Fruit fly (Drosophila melanogaster) whole organism, embryonic: ENCODE measurements around the gene zen2.
A peak's percentile ranks its signal among the peaks of the same experiment; 100 is the strongest.

ENCODE experiments used
- Aef1 ChIP-seq: fragments of 200-800 bp; sonication (Bioruptor generic); IDR thresholded peaks from 3 replicates; pipeline ENCODE4 v1.3.6; 2022; ENCODE audit warnings: missing biosample characterization, missing genetic modification characterization
- Bgb ChIP-seq: fragments of 200-800 bp; sonication (Bioruptor generic); IDR thresholded peaks from 2 replicates; pipeline ENCODE4 v1.3.6; 2022; ENCODE audit warnings: missing biosample characterization, missing genetic modification characterization; ENCODE audit not compliant: partially characterized antibody
- CG10147 ChIP-seq: fragments of 200-800 bp; sonication (Bioruptor generic); optimal IDR thresholded peaks from 2 replicates; lab custom pipeline; 2019; ENCODE audit warnings: missing biosample characterization, mild to moderate bottlenecking, missing genetic modification characterization, moderate library complexity
- CG10654 ChIP-seq: fragments of 200-800 bp; sonication (Bioruptor generic); optimal IDR thresholded peaks from 2 replicates; lab custom pipeline; 2016; ENCODE audit warnings: missing biosample characterization, missing genetic modification characterization
- CG10959 ChIP-seq: fragments of 200-800 bp; sonication (Bioruptor generic); IDR thresholded peaks from 2 replicates; pipeline ENCODE4 v1.3.6; 2022; ENCODE audit warnings: missing biosample characterization, missing genetic modification characterization
- CG12219 ChIP-seq: fragments of 200-800 bp; sonication (Bioruptor generic); optimal IDR thresholded peaks from 3 replicates; lab custom pipeline; 2018; ENCODE audit warnings: missing biosample characterization, mild to moderate bottlenecking, missing genetic modification characterization
- CG1603 ChIP-seq: fragments of 200-800 bp; sonication (Bioruptor generic); optimal IDR thresholded peaks from 2 replicates; lab custom pipeline; 2019; ENCODE audit warnings: missing biosample characterization, mild to moderate bottlenecking, missing genetic modification characterization, moderate library complexity
- CG16779 ChIP-seq: fragments of 200-800 bp; sonication (Bioruptor generic); IDR thresholded peaks from 2 replicates; pipeline ENCODE4 v1.3.6; 2022; ENCODE audit warnings: missing biosample characterization, missing genetic modification characterization
- CG17328 ChIP-seq: fragments of 200-800 bp; sonication (Bioruptor generic); IDR thresholded peaks from 2 replicates; pipeline ENCODE4 v1.3.6; 2022; ENCODE audit warnings: missing biosample characterization, missing genetic modification characterization
- CG30431 ChIP-seq: fragments of 200-800 bp; sonication (Bioruptor generic); optimal IDR thresholded peaks from 2 replicates; lab custom pipeline; 2017; ENCODE audit warnings: missing biosample characterization, missing genetic modification characterization
- CG31365 ChIP-seq: fragments of 200-800 bp; sonication (Bioruptor generic); optimal IDR thresholded peaks from 2 replicates; lab custom pipeline; 2018; ENCODE audit warnings: missing biosample characterization, mild to moderate bottlenecking, missing genetic modification characterization
- CG31441 ChIP-seq: fragments of 200-800 bp; sonication (Bioruptor generic); IDR thresholded peaks from 2 replicates; pipeline ENCODE4 v1.3.6; 2022; ENCODE audit warnings: missing biosample characterization, missing genetic modification characterization
- CG5245 ChIP-seq: fragments of 200-800 bp; sonication (Bioruptor generic); optimal IDR thresholded peaks from 3 replicates; lab custom pipeline; 2016; ENCODE audit warnings: missing biosample characterization, missing genetic modification characterization
- CG7372 ChIP-seq: fragments of 200-800 bp; sonication (Bioruptor generic); IDR thresholded peaks from 2 replicates; pipeline ENCODE4 v1.3.6; 2022; ENCODE audit warnings: missing biosample characterization, missing genetic modification characterization
- CG7745 ChIP-seq: fragments of 200-800 bp; sonication (Bioruptor generic); optimal IDR thresholded peaks from 2 replicates; lab custom pipeline; 2018; ENCODE audit warnings: missing biosample characterization, mild to moderate bottlenecking, missing genetic modification characterization, moderate library complexity
- CkIIα-i1 ChIP-seq: fragments of 200-800 bp; sonication (Bioruptor generic); IDR thresholded peaks from 2 replicates; pipeline ENCODE4 v1.3.6; 2022; ENCODE audit warnings: missing biosample characterization, missing genetic modification characterization
- CoRest ChIP-seq: fragments of 200-800 bp; sonication (Bioruptor generic); optimal IDR thresholded peaks from 3 replicates; lab custom pipeline; 2018; ENCODE audit warnings: missing biosample characterization, mild to moderate bottlenecking, missing genetic modification characterization, moderate library complexity
- Dref ChIP-seq: fragments of 200-800 bp; sonication (Bioruptor generic); IDR thresholded peaks from 2 replicates; pipeline ENCODE4 v1.3.6; 2022; ENCODE audit warnings: missing biosample characterization, missing genetic modification characterization
- Ets97D ChIP-seq: fragments of 200-800 bp; sonication (Bioruptor generic); optimal IDR thresholded peaks from 3 replicates; lab custom pipeline; 2016; ENCODE audit warnings: missing biosample characterization, missing genetic modification characterization
- HmgZ ChIP-seq: fragments of 200-800 bp; sonication (Bioruptor generic); optimal IDR thresholded peaks from 2 replicates; lab custom pipeline; 2018; ENCODE audit warnings: missing biosample characterization, mild to moderate bottlenecking, missing genetic modification characterization
- Mad ChIP-seq: fragments of 200-800 bp; sonication (Bioruptor generic); optimal IDR thresholded peaks from 2 replicates; lab custom pipeline; 2016; ENCODE audit warnings: missing biosample characterization, missing genetic modification characterization
- Side ChIP-seq: fragments of 200-800 bp; sonication (Bioruptor generic); optimal IDR thresholded peaks from 2 replicates; lab custom pipeline; 2016; ENCODE audit warnings: missing biosample characterization, missing genetic modification characterization
- Ssrp ChIP-seq: fragments of 200-800 bp; sonication (Bioruptor generic); optimal IDR thresholded peaks from 2 replicates; lab custom pipeline; 2018; ENCODE audit warnings: missing biosample characterization, mild to moderate bottlenecking, missing genetic modification characterization, moderate library complexity
- TFAM ChIP-seq: fragments of 200-800 bp; sonication (Bioruptor generic); optimal IDR thresholded peaks from 2 replicates; lab custom pipeline; 2017; ENCODE audit warnings: missing biosample characterization, missing genetic modification characterization, inconsistent platforms
- Tbp ChIP-seq: fragments of >200 bp; optimal IDR thresholded peaks from 2 replicates; lab custom pipeline; 2018; ENCODE audit warnings: missing biosample characterization, missing genetic modification characterization
- ac ChIP-seq: fragments of 200-800 bp; sonication (Bioruptor generic); optimal IDR thresholded peaks from 3 replicates; lab custom pipeline; 2017; ENCODE audit warnings: missing biosample characterization, mild to moderate bottlenecking, missing genetic modification characterization
- aop ChIP-seq: fragments of 200-800 bp; sonication (Bioruptor generic); IDR thresholded peaks from 2 replicates; pipeline ENCODE4 v1.3.6; 2022; ENCODE audit warnings: missing biosample characterization, missing genetic modification characterization
- ara ChIP-seq: fragments of 200-800 bp; sonication (Bioruptor generic); IDR thresholded peaks from 2 replicates; pipeline ENCODE4 v1.3.6; 2022; ENCODE audit warnings: missing biosample characterization, missing genetic modification characterization
- ato ChIP-seq: fragments of 200-800 bp; sonication (Bioruptor generic); IDR thresholded peaks from 2 replicates; pipeline ENCODE4 v1.3.6; 2022; ENCODE audit warnings: missing biosample characterization, missing genetic modification characterization; ENCODE audit not compliant: partially characterized antibody
- cad ChIP-seq: fragments of >200 bp; optimal IDR thresholded peaks from 2 replicates; lab custom pipeline; 2017; ENCODE audit warnings: missing biosample characterization, missing genetic modification characterization
- crp ChIP-seq, 2 experiments: fragments of 200-800 bp; sonication (Bioruptor generic); optimal IDR thresholded peaks; 2 replicates in 1 of 2; 3 replicates in 1 of 2; lab custom pipeline; 2017; ENCODE audit warnings: missing biosample characterization in 2 of 2, missing genetic modification characterization in 2 of 2, mild to moderate bottlenecking in 1 of 2, moderate library complexity in 1 of 2
- da ChIP-seq: fragments of 200-800 bp; sonication (Bioruptor generic); optimal IDR thresholded peaks from 2 replicates; lab custom pipeline; 2016; ENCODE audit warnings: missing biosample characterization, missing genetic modification characterization
- dmrt11E ChIP-seq: fragments of 200-800 bp; sonication (Bioruptor generic); optimal IDR thresholded peaks from 3 replicates; lab custom pipeline; 2018; ENCODE audit warnings: missing biosample characterization, mild to moderate bottlenecking, missing genetic modification characterization, moderate library complexity
- en ChIP-seq: fragments of 200-800 bp; sonication (Bioruptor generic); optimal IDR thresholded peaks from 2 replicates; lab custom pipeline; 2016; ENCODE audit warnings: missing biosample characterization, missing genetic modification characterization
- eve ChIP-seq, 2 experiments: fragments of >200 bp; optimal IDR thresholded peaks; 2 replicates each; lab custom pipeline; 2017; ENCODE audit warnings: missing biosample characterization in 2 of 2, missing genetic modification characterization in 2 of 2
- gro ChIP-seq: fragments of 200-800 bp; sonication (Bioruptor generic); optimal IDR thresholded peaks from 2 replicates; lab custom pipeline; 2016; ENCODE audit warnings: missing biosample characterization, missing genetic modification characterization
- h ChIP-seq: fragments of >200 bp; optimal IDR thresholded peaks from 2 replicates; lab custom pipeline; 2017
- hbn ChIP-seq: fragments of 200-800 bp; sonication (Bioruptor generic); IDR thresholded peaks from 2 replicates; pipeline ENCODE4 v1.3.6; 2022; ENCODE audit warnings: missing biosample characterization, missing genetic modification characterization; ENCODE audit not compliant: partially characterized antibody
- ken ChIP-seq: fragments of 200-800 bp; sonication (Bioruptor generic); IDR thresholded peaks from 3 replicates; pipeline ENCODE4 v1.3.6; 2022; ENCODE audit warnings: missing biosample characterization, missing genetic modification characterization
- kni ChIP-seq: fragments of 200-800 bp; sonication (Bioruptor generic); optimal IDR thresholded peaks from 3 replicates; lab custom pipeline; 2017; ENCODE audit warnings: mild to moderate bottlenecking, missing biosample characterization, missing genetic modification reagents, missing genetic modification characterization
- lab ChIP-seq: fragments of 200-800 bp; sonication (Bioruptor generic); optimal IDR thresholded peaks from 3 replicates; lab custom pipeline; 2017; ENCODE audit warnings: missing biosample characterization, missing genetic modification characterization, mild to moderate bottlenecking, moderate library complexity, missing genetic modification reagents
- lilli ChIP-seq: fragments of 200-800 bp; sonication (Bioruptor generic); optimal IDR thresholded peaks from 3 replicates; lab custom pipeline; 2016; ENCODE audit warnings: missing biosample characterization, missing genetic modification characterization
- pita ChIP-seq: fragments of 200-800 bp; sonication (Bioruptor generic); optimal IDR thresholded peaks from 2 replicates; lab custom pipeline; 2017; ENCODE audit warnings: missing biosample characterization, mild to moderate bottlenecking, missing genetic modification characterization
- pzg ChIP-seq: fragments of 200-800 bp; sonication (Bioruptor generic); optimal IDR thresholded peaks from 3 replicates; lab custom pipeline; 2018; ENCODE audit warnings: missing biosample characterization, mild to moderate bottlenecking, missing genetic modification characterization, moderate library complexity
- sd ChIP-seq: fragments of 200-800 bp; sonication (Bioruptor generic); optimal IDR thresholded peaks from 3 replicates; lab custom pipeline; 2018; ENCODE audit warnings: missing biosample characterization, mild to moderate bottlenecking, missing genetic modification characterization, moderate library complexity
- slou ChIP-seq: fragments of 200-800 bp; sonication (Bioruptor generic); optimal IDR thresholded peaks from 3 replicates; lab custom pipeline; 2016; ENCODE audit warnings: missing biosample characterization, missing genetic modification characterization
- slp2 ChIP-seq: fragments of 200-800 bp; sonication (Bioruptor generic); optimal IDR thresholded peaks from 2 replicates; lab custom pipeline; 2016; ENCODE audit warnings: missing biosample characterization, missing genetic modification characterization
- sna ChIP-seq: fragments of 200-800 bp; sonication (Bioruptor generic); IDR thresholded peaks from 2 replicates; pipeline ENCODE4 v1.3.6; 2022; ENCODE audit warnings: missing biosample characterization, missing genetic modification characterization; ENCODE audit not compliant: partially characterized antibody
- sqz ChIP-seq: fragments of 200-800 bp; sonication (Bioruptor generic); optimal IDR thresholded peaks from 3 replicates; lab custom pipeline; 2018; ENCODE audit warnings: missing biosample characterization, mild to moderate bottlenecking, missing genetic modification characterization
- tio ChIP-seq: fragments of 200-800 bp; sonication (Bioruptor generic); optimal IDR thresholded peaks from 2 replicates; lab custom pipeline; 2017; ENCODE audit warnings: missing biosample characterization, missing genetic modification characterization, inconsistent platforms
- zfh2 ChIP-seq: fragments of 200-800 bp; sonication (Bioruptor generic); optimal IDR thresholded peaks from 2 replicates; lab custom pipeline; 2016; ENCODE audit warnings: missing biosample characterization, missing genetic modification characterization

Gene zen2

DNA sequence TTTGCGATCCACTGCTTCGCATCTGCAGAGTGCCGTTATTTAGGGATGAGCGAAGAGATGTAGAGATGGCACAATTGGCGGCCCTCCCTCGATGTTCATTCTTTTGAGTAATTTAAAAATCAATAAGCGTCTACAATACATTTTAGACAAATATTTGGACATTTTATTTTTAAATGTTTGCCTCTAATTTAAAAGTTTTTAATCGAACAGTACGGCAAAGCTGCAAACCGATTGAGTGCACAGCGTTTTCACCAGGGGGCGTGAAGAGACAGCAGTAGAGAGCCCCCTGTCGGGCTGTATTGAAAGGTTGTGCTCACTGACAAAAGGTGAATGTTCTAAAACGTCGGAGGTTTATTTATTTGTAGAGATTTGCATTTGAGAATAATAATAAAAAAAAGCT is 15.5 kb upstream of the zen2 start, which contains the start of gene bcd (continued):
- TF ChIP-seq CG10959 (GFP tag; lab: Robert Waterston, UW) (peak; percentile 79), sqz (GFP tag; lab: Kevin White, UChicago) (peak; percentile 4), aop (GFP tag; lab: Robert Waterston, UW) (0 out of 2 replicates have a peak, but pooled peaks have one; percentile 29), dmrt11E (peak; percentile 61), en (GFP tag; lab: Kevin White, UChicago) (peak; percentile 66), lab (GFP tag; lab: Kevin White, UChicago) (peak; percentile 52), pzg (GFP tag; lab: Kevin White, UChicago) (peak; percentile 28), CG31441 (GFP tag; lab: Robert Waterston, UW) (peak; percentile 54), ara (GFP tag; lab: Robert Waterston, UW) (peak; percentile 89), eve (GFP tag; optimal IDR thresholded peaks at IDR 0.05; lab: Kevin White, UChicago) (no peak), CkIIα-i1 (GFP tag; lab: Robert Waterston, UW) (no peak), CG16779 (peak; percentile 47; the same call in 1 of the 2 replicates), ato (no peak), Bgb (GFP tag; lab: Robert Waterston, UW) (peak; percentile 45), sna (GFP tag; lab: Robert Waterston, UW) (peak; percentile 73; the same call in 1 of the 2 replicates), Dref (GFP tag; lab: Robert Waterston, UW) (peak; percentile 36; the same call in 1 of the 2 replicates), CG31365 (peak; percentile 67), CG17328 (GFP tag; lab: Robert Waterston, UW) (peak; percentile 75), Ets97D (GFP tag; lab: Kevin White, UChicago) (peak; percentile 72), CG1603 (tag; lab: Kevin White, UChicago) (peak; percentile 76), zfh2 (GFP tag; lab: Kevin White, UChicago) (peak; percentile 52), da (GFP tag; lab: Kevin White, UChicago) (peak; percentile 71), CG30431 (GFP tag; lab: Kevin White, UChicago) (peak; percentile 69), Side (peak; percentile 65), sd (no peak), slou (GFP tag; lab: Kevin White, UChicago) (peak; percentile 32), CG7745 (tag; lab: Kevin White, UChicago) (no peak), kni (GFP tag; lab: Kevin White, UChicago) (no peak), ken (GFP tag; lab: Robert Waterston, UW) (peak; percentile 85), slp2 (peak; percentile 65), Tbp (GFP tag; lab: Kevin White, UChicago) (no peak), pita (peak; percentile 50), crp (GFP tag; optimal IDR thresholded peaks at IDR 0.05; lab: Kevin White, UChicago) (no peak), lilli (peak; percentile 81), HmgZ (tag; lab: Kevin White, UChicago) (peak; percentile 71), tio (GFP tag; lab: Kevin White, UChicago) (peak; percentile 71), CG12219 (GFP tag; lab: Kevin White, UChicago) (peak; percentile 12), Aef1 (GFP tag; lab: Robert Waterston, UW) (peak; percentile 74), CoRest (tag; lab: Kevin White, UChicago) (peak; percentile 72), gro (GFP tag; lab: Kevin White, UChicago) (no peak), CG7372 (GFP tag; lab: Robert Waterston, UW) (peak; percentile 75), CG10654 (GFP tag; lab: Kevin White, UChicago) (peak; percentile 52), Mad (GFP tag; lab: Kevin White, UChicago) (peak; percentile 70), cad (GFP tag; lab: Kevin White, UChicago) (peak; percentile 43), h (no peak), CG10147 (GFP tag; lab: Kevin White, UChicago) (no peak), ac (GFP tag; lab: Kevin White, UChicago) (peak; percentile 19), hbn (GFP tag; lab: Robert Waterston, UW) (0 out of 2 replicates have a peak, but pooled peaks have one; percentile 43), TFAM (GFP tag; lab: Kevin White, UChicago) (no peak), CG5245 (GFP tag; lab: Kevin White, UChicago) (peak; percentile 88), Ssrp (tag; lab: Kevin White, UChicago) (peak; percentile 57)
